Fruit fly (Drosophila melanogaster) whole organism, embryonic: ENCODE measurements around the gene Cand1.
A peak's percentile ranks its signal among the peaks of the same experiment; 100 is the strongest.

Source experiments
- CG1024 ChIP-seq: fragments of 200-800 bp; sonication (Bioruptor generic); IDR thresholded peaks from 2 replicates; pipeline ENCODE4 v1.3.6; 2022; ENCODE audit warnings: missing biosample characterization, missing genetic modification characterization
- CG10462 ChIP-seq: fragments of 200-800 bp; sonication (Bioruptor generic); optimal IDR thresholded peaks from 2 replicates; lab custom pipeline; 2016; ENCODE audit warnings: missing biosample characterization, missing genetic modification characterization
- CG10979 ChIP-seq: fragments of 200-800 bp; sonication (Bioruptor generic); optimal IDR thresholded peaks from 2 replicates; lab custom pipeline; 2018; ENCODE audit warnings: missing biosample characterization, mild to moderate bottlenecking, missing genetic modification characterization, moderate library complexity
- CG11093 ChIP-seq: fragments of 200-800 bp; sonication (Bioruptor generic); IDR thresholded peaks from 3 replicates; pipeline ENCODE4 v1.3.6; 2022; ENCODE audit warnings: missing biosample characterization, missing genetic modification characterization
- CG12236 ChIP-seq: fragments of 200-800 bp; sonication (Bioruptor generic); optimal IDR thresholded peaks from 2 replicates; lab custom pipeline; 2016; ENCODE audit warnings: missing biosample characterization, missing genetic modification characterization
- CG12299 ChIP-seq: fragments of 200-800 bp; sonication (Bioruptor generic); optimal IDR thresholded peaks from 2 replicates; lab custom pipeline; 2018; ENCODE audit warnings: missing biosample characterization, mild to moderate bottlenecking, missing genetic modification characterization
- CG13287 ChIP-seq: fragments of 200-800 bp; sonication (Bioruptor generic); IDR thresholded peaks from 2 replicates; pipeline ENCODE4 v1.3.6; 2022; ENCODE audit warnings: missing biosample characterization, missing genetic modification characterization; ENCODE audit not compliant: partially characterized antibody
- CG1529 ChIP-seq: fragments of 200-800 bp; sonication (Bioruptor generic); optimal IDR thresholded peaks from 3 replicates; lab custom pipeline; 2018; ENCODE audit warnings: missing biosample characterization, missing genetic modification characterization
- CG1647 ChIP-seq: fragments of 200-800 bp; sonication (Bioruptor generic); optimal IDR thresholded peaks from 3 replicates; lab custom pipeline; 2016; ENCODE audit warnings: missing biosample characterization, missing genetic modification characterization
- CG16863 ChIP-seq: fragments of 200-800 bp; sonication (Bioruptor generic); optimal IDR thresholded peaks from 3 replicates; lab custom pipeline; 2016; ENCODE audit warnings: missing biosample characterization, missing genetic modification characterization
- CG17568 ChIP-seq: fragments of 200-800 bp; sonication (Bioruptor generic); optimal IDR thresholded peaks from 2 replicates; lab custom pipeline; 2018; ENCODE audit warnings: missing biosample characterization, mild to moderate bottlenecking, missing genetic modification characterization, moderate library complexity
- CG17912 ChIP-seq: fragments of 200-800 bp; sonication (Bioruptor generic); optimal IDR thresholded peaks from 2 replicates; lab custom pipeline; 2018; ENCODE audit warnings: missing biosample characterization, mild to moderate bottlenecking, missing genetic modification characterization
- CG18764 ChIP-seq: fragments of 200-800 bp; sonication (Bioruptor generic); optimal IDR thresholded peaks from 3 replicates; lab custom pipeline; 2016; ENCODE audit warnings: missing biosample characterization, missing genetic modification characterization
- CG2116 ChIP-seq: fragments of 200-800 bp; sonication (Bioruptor generic); optimal IDR thresholded peaks from 3 replicates; lab custom pipeline; 2018; ENCODE audit warnings: missing biosample characterization, mild to moderate bottlenecking, missing genetic modification characterization
- CG2199 ChIP-seq: fragments of 200-800 bp; sonication (Bioruptor generic); IDR thresholded peaks from 3 replicates; pipeline ENCODE4 v1.3.6; 2022; ENCODE audit warnings: missing biosample characterization, missing genetic modification characterization
- CG6654 ChIP-seq: fragments of 200-800 bp; sonication (Bioruptor generic); optimal IDR thresholded peaks from 2 replicates; lab custom pipeline; 2017; ENCODE audit warnings: missing biosample characterization, mild to moderate bottlenecking, missing genetic modification characterization
- CG6689 ChIP-seq: fragments of 200-800 bp; sonication (Bioruptor generic); IDR thresholded peaks from 2 replicates; pipeline ENCODE4 v1.3.6; 2022; ENCODE audit warnings: missing biosample characterization, missing genetic modification characterization
- CG6813 ChIP-seq: fragments of 200-800 bp; sonication (Bioruptor generic); optimal IDR thresholded peaks from 2 replicates; lab custom pipeline; 2017; ENCODE audit warnings: missing biosample characterization, missing genetic modification characterization, mild to moderate bottlenecking, moderate library complexity, missing genetic modification reagents
- CG6854 ChIP-seq: fragments of 200-800 bp; sonication (Bioruptor generic); optimal IDR thresholded peaks from 3 replicates; lab custom pipeline; 2017; ENCODE audit warnings: missing biosample characterization, mild to moderate bottlenecking, missing genetic modification characterization
- CG8924 ChIP-seq: fragments of 200-800 bp; optimal IDR thresholded peaks from 3 replicates; lab custom pipeline; 2019; ENCODE audit warnings: missing biosample characterization, mild to moderate bottlenecking, missing genetic modification characterization, moderate library complexity
- CG9727 ChIP-seq: fragments of 200-800 bp; sonication (Bioruptor generic); optimal IDR thresholded peaks from 3 replicates; lab custom pipeline; 2017; ENCODE audit warnings: missing biosample characterization, mild to moderate bottlenecking, missing genetic modification characterization
- Camta ChIP-seq: fragments of 200-800 bp; sonication (Bioruptor generic); optimal IDR thresholded peaks from 2 replicates; lab custom pipeline; 2016; ENCODE audit warnings: missing biosample characterization, missing genetic modification characterization
- CkIIα-i1 ChIP-seq: fragments of 200-800 bp; sonication (Bioruptor generic); IDR thresholded peaks from 2 replicates; pipeline ENCODE4 v1.3.6; 2022; ENCODE audit warnings: missing biosample characterization, missing genetic modification characterization
- D ChIP-seq, 2 experiments: fragments of 200-800 bp in 1 of 2; fragments of >200 bp in 1 of 2; sonication (Bioruptor generic) in 1 of 2; optimal IDR thresholded peaks; 2 replicates in 1 of 2; 3 replicates in 1 of 2; lab custom pipeline; 2017; ENCODE audit warnings: mild to moderate bottlenecking in 1 of 2, missing biosample characterization in 1 of 2, missing genetic modification characterization in 1 of 2, missing genetic modification reagents in 1 of 2
- Doc2 ChIP-seq: fragments of 200-800 bp; sonication (Bioruptor generic); IDR thresholded peaks from 2 replicates; pipeline ENCODE4 v1.3.6; 2022; ENCODE audit warnings: missing biosample characterization, missing genetic modification characterization
- Eip74EF ChIP-seq, 2 experiments: fragments of 200-800 bp in 1 of 2; fragments of >200 bp in 1 of 2; sonication (Bioruptor generic) in 1 of 2; optimal IDR thresholded peaks; 2 replicates each; lab custom pipeline; 2017 to 2019; ENCODE audit warnings: missing biosample characterization in 2 of 2, missing genetic modification characterization in 2 of 2, mild to moderate bottlenecking in 1 of 2, moderate library complexity in 1 of 2
- Gsc ChIP-seq: fragments of 200-800 bp; sonication (Bioruptor generic); IDR thresholded peaks from 2 replicates; pipeline ENCODE4 v1.3.6; 2022; ENCODE audit warnings: missing biosample characterization, missing genetic modification characterization
- Myb ChIP-seq: fragments of 200-800 bp; sonication (Bioruptor generic); optimal IDR thresholded peaks from 2 replicates; lab custom pipeline; 2016; ENCODE audit warnings: missing biosample characterization, missing genetic modification characterization
- NC2β ChIP-seq: fragments of 200-800 bp; sonication (Bioruptor generic); optimal IDR thresholded peaks from 2 replicates; lab custom pipeline; 2016; ENCODE audit warnings: missing biosample characterization, missing genetic modification characterization
- Sry-δ ChIP-seq: fragments of 200-800 bp; sonication (Bioruptor generic); optimal IDR thresholded peaks from 2 replicates; lab custom pipeline; 2016; ENCODE audit warnings: missing biosample characterization, missing genetic modification characterization
- ato ChIP-seq: fragments of 200-800 bp; sonication (Bioruptor generic); IDR thresholded peaks from 2 replicates; pipeline ENCODE4 v1.3.6; 2022; ENCODE audit warnings: missing biosample characterization, missing genetic modification characterization; ENCODE audit not compliant: partially characterized antibody
- cad ChIP-seq: fragments of >200 bp; optimal IDR thresholded peaks from 2 replicates; lab custom pipeline; 2017; ENCODE audit warnings: missing biosample characterization, missing genetic modification characterization
- chn ChIP-seq: fragments of 200-800 bp; sonication (Bioruptor generic); optimal IDR thresholded peaks from 2 replicates; lab custom pipeline; 2016; ENCODE audit warnings: missing biosample characterization, missing genetic modification characterization
- da ChIP-seq: fragments of 200-800 bp; sonication (Bioruptor generic); optimal IDR thresholded peaks from 2 replicates; lab custom pipeline; 2016; ENCODE audit warnings: missing biosample characterization, missing genetic modification characterization
- fd102C ChIP-seq: fragments of 200-800 bp; sonication (Bioruptor generic); optimal IDR thresholded peaks from 2 replicates; lab custom pipeline; 2018; ENCODE audit warnings: missing biosample characterization, mild to moderate bottlenecking, missing genetic modification characterization, moderate library complexity
- ftz-f1 ChIP-seq: fragments of 200-800 bp; sonication (Bioruptor generic); optimal IDR thresholded peaks from 2 replicates; lab custom pipeline; 2016; ENCODE audit warnings: missing biosample characterization, missing genetic modification characterization
- ham ChIP-seq: fragments of 200-800 bp; sonication (Bioruptor generic); IDR thresholded peaks from 2 replicates; pipeline ENCODE4 v1.3.6; 2022; ENCODE audit warnings: missing biosample characterization, missing genetic modification characterization
- hbn ChIP-seq: fragments of 200-800 bp; sonication (Bioruptor generic); IDR thresholded peaks from 2 replicates; pipeline ENCODE4 v1.3.6; 2022; ENCODE audit warnings: missing biosample characterization, missing genetic modification characterization; ENCODE audit not compliant: partially characterized antibody
- luna ChIP-seq: fragments of 200-800 bp; sonication (Bioruptor generic); optimal IDR thresholded peaks from 2 replicates; lab custom pipeline; 2016; ENCODE audit warnings: missing biosample characterization, missing genetic modification characterization
- odd ChIP-seq: fragments of 200-800 bp; sonication (Bioruptor generic); optimal IDR thresholded peaks from 2 replicates; lab custom pipeline; 2017; ENCODE audit warnings: missing biosample characterization, mild to moderate bottlenecking, missing genetic modification characterization
- pnt ChIP-seq: fragments of 200-800 bp; sonication (Bioruptor generic); optimal IDR thresholded peaks from 3 replicates; lab custom pipeline; 2016; ENCODE audit warnings: missing biosample characterization, missing genetic modification characterization
- psq ChIP-seq: fragments of 200-800 bp; sonication (Bioruptor generic); optimal IDR thresholded peaks from 2 replicates; lab custom pipeline; 2017; ENCODE audit warnings: missing biosample characterization, missing genetic modification characterization
- pum ChIP-seq: fragments of 200-800 bp; sonication (Bioruptor generic); optimal IDR thresholded peaks from 2 replicates; lab custom pipeline; 2016; ENCODE audit warnings: missing biosample characterization, missing genetic modification characterization
- pzg ChIP-seq: fragments of 200-800 bp; sonication (Bioruptor generic); optimal IDR thresholded peaks from 3 replicates; lab custom pipeline; 2018; ENCODE audit warnings: missing biosample characterization, mild to moderate bottlenecking, missing genetic modification characterization, moderate library complexity
- row ChIP-seq: fragments of 200-800 bp; sonication (Bioruptor generic); IDR thresholded peaks from 3 replicates; pipeline ENCODE4 v1.3.6; 2022; ENCODE audit warnings: missing biosample characterization, missing genetic modification characterization
- sisA ChIP-seq: fragments of 200-800 bp; sonication (Bioruptor generic); IDR thresholded peaks from 2 replicates; pipeline ENCODE4 v1.3.6; 2022; ENCODE audit warnings: missing biosample characterization, missing genetic modification characterization
- slp2 ChIP-seq: fragments of 200-800 bp; sonication (Bioruptor generic); optimal IDR thresholded peaks from 2 replicates; lab custom pipeline; 2016; ENCODE audit warnings: missing biosample characterization, missing genetic modification characterization
- so ChIP-seq: fragments of 200-800 bp; sonication (Bioruptor generic); IDR thresholded peaks from 3 replicates; pipeline ENCODE4 v1.3.6; 2022; ENCODE audit warnings: missing biosample characterization, missing genetic modification characterization
- tgo ChIP-seq: fragments of 200-800 bp; sonication (Bioruptor generic); IDR thresholded peaks from 3 replicates; pipeline ENCODE4 v1.3.6; 2022; ENCODE audit warnings: missing biosample characterization, missing genetic modification characterization
- zen ChIP-seq: fragments of 200-800 bp; sonication (Bioruptor generic); optimal IDR thresholded peaks from 3 replicates; lab custom pipeline; 2018; ENCODE audit warnings: missing biosample characterization, mild to moderate bottlenecking, missing genetic modification characterization, moderate library complexity
- zfh2 ChIP-seq: fragments of 200-800 bp; sonication (Bioruptor generic); optimal IDR thresholded peaks from 2 replicates; lab custom pipeline; 2016; ENCODE audit warnings: missing biosample characterization, missing genetic modification characterization

The Cand1 gene

dm6 chr2L:10408122-10408576 is 45.6 kb upstream of the Cand1 start, which contains the start of the genes Ip259 and RpS27A (continued):
- peak; percentile 65 for TF ChIP-seq odd
- TF ChIP-seq fd102C (GFP tag; lab: Kevin White, UChicago), result peak; percentile 2
- no peak for TF ChIP-seq hbn (GFP tag; lab: Robert Waterston, UW)
- TF ChIP-seq CG11093 (GFP tag; lab: Robert Waterston, UW), result no peak
- peak in 1 of 2 experiments; percentile 64 for TF ChIP-seq Eip74EF (GFP tag; optimal IDR thresholded peaks at IDR 0.05; lab: Kevin White, UChicago)
- TF ChIP-seq Sry-δ (GFP tag; lab: Kevin White, UChicago), result peak; percentile 50
- no peak; the same call in 1 of the 2 replicates for TF ChIP-seq sisA
- peak; percentile 22 for TF ChIP-seq CG6654
- peak; percentile 83 for TF ChIP-seq CG6813 (GFP tag; lab: Kevin White, UChicago)
- peak; percentile 64 for TF ChIP-seq CG1647 (GFP tag; lab: Kevin White, UChicago)
- peak; percentile 56 for TF ChIP-seq luna (GFP tag; lab: Kevin White, UChicago)
- no peak for TF ChIP-seq ato
- peak; percentile 95 for TF ChIP-seq da
- TF ChIP-seq CG8924 (tag; lab: Kevin White, UChicago), result peak; percentile 61
- TF ChIP-seq so (GFP tag; lab: Robert Waterston, UW), result peak; percentile 53; the same call in 1 of the 3 replicates
- TF ChIP-seq tgo (GFP tag; lab: Robert Waterston, UW), result peak; percentile 55
- TF ChIP-seq CG2116 (GFP tag; lab: Kevin White, UChicago), result peak; percentile 98
- TF ChIP-seq Doc2 (GFP tag; lab: Robert Waterston, UW), result no peak
- TF ChIP-seq zfh2 (GFP tag; lab: Kevin White, UChicago), result peak; percentile 57
- peak; percentile 68 for TF ChIP-seq CG18764
- TF ChIP-seq CG12236 (GFP tag; lab: Kevin White, UChicago), result peak; percentile 9
- no peak for TF ChIP-seq CG10462
- peak; percentile 80 for TF ChIP-seq CG17912 (GFP tag; lab: Kevin White, UChicago)
- TF ChIP-seq pum (GFP tag; lab: Kevin White, UChicago), result peak; percentile 30
- TF ChIP-seq CG9727 (GFP tag; lab: Kevin White, UChicago), result peak; percentile 91
- peak; percentile 59 for TF ChIP-seq CG6689 (GFP tag; lab: Robert Waterston, UW)
- peak; percentile 98 for TF ChIP-seq CG1024 (GFP tag; lab: Robert Waterston, UW)
- TF ChIP-seq Gsc, result no peak
- TF ChIP-seq CG6854, result peak; percentile 71
- TF ChIP-seq Camta, result peak; percentile 81
- peak; percentile 47 for TF ChIP-seq CG16863
- peak; percentile 75 for TF ChIP-seq zen (tag; lab: Kevin White, UChicago)
- TF ChIP-seq psq, result peak; percentile 27
- peak; percentile 64 for TF ChIP-seq CG17568 (GFP tag; lab: Kevin White, UChicago)
- no peak for TF ChIP-seq cad (GFP tag; lab: Kevin White, UChicago)
- peak; percentile 42 for TF ChIP-seq Myb (GFP tag; lab: Kevin White, UChicago)
- TF ChIP-seq CG2199 (GFP tag; lab: Robert Waterston, UW), result no peak
- TF ChIP-seq CG12299 (tag; lab: Kevin White, UChicago), result peak; percentile 64
- peak; percentile 83 for TF ChIP-seq slp2 (GFP tag; lab: Kevin White, UChicago)
- peak; percentile 73 for TF ChIP-seq pzg (GFP tag; lab: Kevin White, UChicago)
- no peak for TF ChIP-seq D (optimal IDR thresholded peaks at IDR 0.05; lab: Kevin White, UChicago)
- peak; percentile 62 for TF ChIP-seq D (GFP tag; optimal IDR thresholded peaks at IDR 0.05; lab: Kevin White, UChicago)
- TF ChIP-seq ftz-f1 (GFP tag; lab: Kevin White, UChicago), result no peak
- TF ChIP-seq pnt (GFP tag; lab: Kevin White, UChicago), result no peak
- TF ChIP-seq row (GFP tag; lab: Robert Waterston, UW), result peak; percentile 81
- TF ChIP-seq NC2β (GFP tag; lab: Kevin White, UChicago), result peak; percentile 96
- no peak; the same call in 1 of the 2 replicates for TF ChIP-seq CG13287
- peak; percentile 37 for TF ChIP-seq chn (GFP tag; lab: Kevin White, UChicago)
- peak; percentile 55 for TF ChIP-seq CG1529 (GFP tag; lab: Kevin White, UChicago)
- TF ChIP-seq CkIIα-i1 (GFP tag; lab: Robert Waterston, UW), result no peak
- TF ChIP-seq ham, result no peak
- peak; percentile 57 for TF ChIP-seq CG10979 (tag; lab: Kevin White, UChicago)
